Fruit fly (Drosophila melanogaster): ENCODE measurements around the gene CG6769.

CG6769 gene

DNA sequence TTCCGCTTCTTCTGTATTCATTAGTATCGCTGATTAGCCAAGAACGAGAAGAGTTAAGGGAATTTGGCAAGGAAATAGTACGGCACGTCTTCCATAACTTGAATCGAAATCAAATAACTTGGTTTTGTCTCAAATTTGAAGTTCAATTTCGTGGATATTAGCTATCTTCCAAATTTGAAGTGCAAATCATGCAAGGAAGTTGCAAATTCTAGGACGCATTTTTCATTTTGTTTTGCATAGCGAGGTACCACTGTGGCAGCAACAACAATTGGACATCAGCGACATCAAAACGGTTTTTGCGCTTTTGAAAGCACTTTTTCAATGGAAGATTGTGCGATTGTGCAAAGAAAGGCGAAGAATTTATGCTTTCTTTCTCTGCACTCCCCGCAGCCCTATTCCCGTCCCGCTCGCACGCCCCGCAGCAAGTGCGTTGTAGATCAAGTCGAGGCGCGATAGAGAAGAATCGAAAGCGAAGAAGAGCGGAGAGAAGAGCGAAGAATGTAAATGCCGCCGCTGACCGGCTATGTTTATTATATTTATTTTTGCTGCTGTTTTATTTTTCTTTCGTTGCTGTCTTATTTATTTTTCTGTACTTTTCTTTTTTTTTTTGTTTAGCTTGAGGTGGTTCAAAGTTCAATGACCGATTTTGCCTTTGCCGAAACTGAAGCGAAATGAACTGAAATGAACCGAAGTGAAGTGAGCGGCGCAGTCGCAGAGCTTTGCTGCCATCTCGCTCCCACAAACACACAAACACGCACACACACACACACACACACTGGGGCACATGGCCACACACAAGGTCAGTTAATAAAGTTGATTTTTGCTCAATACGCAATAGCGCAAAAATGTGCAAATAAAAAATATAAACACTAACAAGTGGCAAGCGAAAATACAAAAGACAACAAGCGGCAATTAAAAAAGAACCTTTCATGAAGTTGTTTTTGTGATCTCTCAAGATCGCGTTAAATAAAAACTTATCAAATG, 20.6 kb downstream of the CG6769 start (continued):
- TF ChIP-seq ato (GFP tag; IDR thresholded peaks at IDR 0.05; ENCODE audit: partially characterized antibody) (no peak), CG1529 (GFP tag; optimal IDR thresholded peaks at IDR 0.05) (no peak), CG34422 (GFP tag; IDR thresholded peaks at IDR 0.05) (peak; percentile 23; the same call in 1 of the 3 replicates), Max (GFP tag; optimal IDR thresholded peaks at IDR 0.05) (no peak), ERR (GFP tag; optimal IDR thresholded peaks at IDR 0.05) (no peak), CG16815 (GFP tag; optimal IDR thresholded peaks at IDR 0.05) (peak; percentile 62), Blimp-1 (GFP tag; optimal IDR thresholded peaks at IDR 0.05) (peak; percentile 14), Asciz (GFP tag; optimal IDR thresholded peaks at IDR 0.05) (peak; percentile 0), CG11085 (GFP tag; IDR thresholded peaks at IDR 0.05) (peak; percentile 57; the same call in 1 of the 2 replicates), ro (GFP tag; IDR thresholded peaks at IDR 0.05) (no peak), MESR4 (GFP tag; optimal IDR thresholded peaks at IDR 0.05) (no peak), CG15514 (GFP tag; optimal IDR thresholded peaks at IDR 0.05) (peak; percentile 25), CG34376 (GFP tag; optimal IDR thresholded peaks at IDR 0.05) (no peak), Myb (GFP tag; optimal IDR thresholded peaks at IDR 0.05) (peak; percentile 44), CG2202 (tag; optimal IDR thresholded peaks at IDR 0.05) (no peak), CG2120 (GFP tag; optimal IDR thresholded peaks at IDR 0.05) (peak; percentile 76), slbo (GFP tag; IDR thresholded peaks at IDR 0.05) (peak; percentile 81), knrl (GFP tag; IDR thresholded peaks at IDR 0.05; ENCODE audit: partially characterized antibody) (no peak), CG31388 (GFP tag; optimal IDR thresholded peaks at IDR 0.05) (no peak), CG4820 (GFP tag; optimal IDR thresholded peaks at IDR 0.05) (no peak), Six4 (GFP tag; optimal IDR thresholded peaks at IDR 0.05) (no peak), wor (GFP tag; IDR thresholded peaks at IDR 0.05) (0 out of 2 replicates have a peak, but pooled peaks have one; percentile 23), ranshi (GFP tag; IDR thresholded peaks at IDR 0.05) (peak; percentile 65; the same call in 1 of the 2 replicates), CG2116 (GFP tag; optimal IDR thresholded peaks at IDR 0.05) (no peak), CG5245 (GFP tag; optimal IDR thresholded peaks at IDR 0.05) (no peak), CG9609 (GFP tag; optimal IDR thresholded peaks at IDR 0.05) (peak; percentile 66), mam (GFP tag; optimal IDR thresholded peaks at IDR 0.05) (peak; percentile 78), D (optimal IDR thresholded peaks at IDR 0.05) (no peak), D (GFP tag; optimal IDR thresholded peaks at IDR 0.05) (no peak), CG8765 (GFP tag; IDR thresholded peaks at IDR 0.05) (peak; percentile 25; the same call in 1 of the 2 replicates), Trl (optimal IDR thresholded peaks at IDR 0.05) (peak; percentile 19 to 32), Trl (GFP tag; optimal IDR thresholded peaks at IDR 0.05) (no peak), CG1024 (GFP tag; IDR thresholded peaks at IDR 0.05) (no peak), ase (GFP tag; IDR thresholded peaks at IDR 0.05) (no peak), CG11398 (GFP tag; optimal IDR thresholded peaks at IDR 0.05) (no peak), CG18011 (GFP tag; optimal IDR thresholded peaks at IDR 0.05) (no peak), vvl (GFP tag; IDR thresholded peaks at IDR 0.05) (peak; percentile 66; the same call in 1 of the 2 replicates), CG33213 (GFP tag; optimal IDR thresholded peaks at IDR 0.05) (peak; percentile 9), rib (GFP tag; IDR thresholded peaks at IDR 0.05) (0 out of 2 replicates have a peak, but pooled peaks have one; percentile 43), gfzf (GFP tag; optimal IDR thresholded peaks at IDR 0.05) (no peak), Dp (GFP tag; optimal IDR thresholded peaks at IDR 0.05) (no peak), CG17328 (GFP tag; IDR thresholded peaks at IDR 0.05) (0 out of 2 replicates have a peak, but pooled peaks have one; percentile 21), CG16813 (GFP tag; IDR thresholded peaks at IDR 0.05; ENCODE audit: partially characterized antibody) (no peak), bbx (GFP tag; IDR thresholded peaks at IDR 0.05; ENCODE audit: partially characterized antibody) (no peak), Eip74EF (GFP tag; optimal IDR thresholded peaks at IDR 0.05) (no peak), ac (GFP tag; optimal IDR thresholded peaks at IDR 0.05) (no peak), odd (GFP tag; optimal IDR thresholded peaks at IDR 0.05) (no peak), Lhr (GFP tag; optimal IDR thresholded peaks at IDR 0.05) (no peak)

All from whole organism, embryonic.